Worm (Caenorhabditis elegans): ENCODE results near the gene srh-241.

DNA sequence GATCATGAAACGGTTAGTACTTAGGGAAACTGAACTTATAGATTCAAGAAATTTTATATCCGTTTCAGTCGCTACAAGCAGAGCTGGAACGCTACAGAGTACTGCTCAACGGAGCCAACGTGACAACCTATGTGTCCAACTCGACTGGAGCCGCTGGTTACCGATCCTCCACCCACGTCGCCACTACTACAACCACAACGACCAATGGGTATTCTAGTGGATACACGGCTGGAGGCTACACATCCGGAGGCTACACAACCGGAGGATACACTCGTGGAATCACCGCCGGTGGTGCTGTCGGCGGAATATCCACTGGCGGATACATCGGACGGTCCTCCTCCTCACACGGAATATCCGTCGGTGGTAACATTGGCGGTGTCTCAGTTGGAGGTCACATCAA, 13.7 kb upstream of the srh-241 start:
- TF ChIP-seq R02D3.7 (tag; optimal IDR thresholded peaks at IDR 0.05) (no peak), unc-62 (GFP tag; optimal IDR thresholded peaks at IDR 0.05) (no peak), lin-13 (GFP tag; optimal IDR thresholded peaks at IDR 0.05) (no peak), nhr-6 (tag; optimal IDR thresholded peaks at IDR 0.05) (no peak), elt-3 (tag; optimal IDR thresholded peaks at IDR 0.05) (no peak), alr-1 (tag; optimal IDR thresholded peaks at IDR 0.05) (no peak)

All from whole organism, L2 larva.